Worm (Caenorhabditis elegans) whole organism, mixed stage, embryonic: Measurements from ENCODE around the gene etc-1.
A peak's percentile ranks its signal among the peaks of the same experiment; 100 is the strongest.

Experiments
- M03D4.4 ChIP-seq: sonication (generic microtip); optimal IDR thresholded peaks from 2 replicates; lab custom pipeline; 2017; ENCODE audit warnings: mild to moderate bottlenecking, missing genetic modification characterization, missing compliant biosample characterization
- bed-3 ChIP-seq: fragments of 200-800 bp; sonication (Bioruptor generic); optimal IDR thresholded peaks from 3 replicates; lab custom pipeline; 2018; ENCODE audit warnings: mild to moderate bottlenecking, missing genetic modification characterization, moderate library complexity, missing compliant biosample characterization
- blmp-1 ChIP-seq: fragments of 150-350 bp; optimal IDR thresholded peaks from 2 replicates; lab custom pipeline; 2014; ENCODE audit warnings: missing biosample characterization, missing genetic modification characterization
- ceh-39 ChIP-seq: fragments of 150-350 bp; optimal IDR thresholded peaks from 2 replicates; lab custom pipeline; 2014; ENCODE audit warnings: missing biosample characterization, missing genetic modification characterization
- ceh-43 ChIP-seq: fragments of 200-800 bp; sonication (Bioruptor generic); optimal IDR thresholded peaks from 2 replicates; lab custom pipeline; 2018; ENCODE audit warnings: mild to moderate bottlenecking, missing genetic modification characterization, moderate library complexity, missing compliant biosample characterization
- ceh-83 ChIP-seq: fragments of 200-800 bp; sonication (Bioruptor generic); optimal IDR thresholded peaks from 2 replicates; lab custom pipeline; 2018; ENCODE audit warnings: mild to moderate bottlenecking, missing genetic modification characterization, missing compliant biosample characterization
- ces-1 ChIP-seq: fragments of 150-350 bp; optimal IDR thresholded peaks from 2 replicates; lab custom pipeline; 2014; ENCODE audit warnings: missing biosample characterization, missing genetic modification reagents, missing genetic modification characterization
- cnd-1 ChIP-seq: fragments of 200-800 bp; sonication (Bioruptor generic); optimal IDR thresholded peaks from 2 replicates; lab custom pipeline; 2018; ENCODE audit warnings: mild to moderate bottlenecking, missing genetic modification characterization, missing compliant biosample characterization
- drap-1 ChIP-seq: fragments of 200-800 bp; sonication (Bioruptor generic); optimal IDR thresholded peaks from 3 replicates; lab custom pipeline; 2018; ENCODE audit warnings: mild to moderate bottlenecking, missing genetic modification characterization, missing compliant biosample characterization
- elt-1 ChIP-seq: sonication (generic microtip); optimal IDR thresholded peaks from 2 replicates; lab custom pipeline; 2017; ENCODE audit warnings: missing genetic modification characterization, mild to moderate bottlenecking, missing compliant biosample characterization, antibody characterized with exemption, moderate library complexity, borderline replicate concordance; ENCODE audit not compliant: insufficient read depth
- elt-3 ChIP-seq: fragments of 150-350 bp; optimal IDR thresholded peaks from 2 replicates; lab custom pipeline; 2014; ENCODE audit warnings: missing biosample characterization, missing genetic modification characterization
- flh-1 ChIP-seq: fragments of 200-800 bp; sonication (Bioruptor generic); optimal IDR thresholded peaks from 2 replicates; lab custom pipeline; 2018; ENCODE audit warnings: mild to moderate bottlenecking, missing genetic modification characterization, moderate library complexity, missing compliant biosample characterization
- ham-2 ChIP-seq: fragments of 200-800 bp; sonication (Bioruptor generic); optimal IDR thresholded peaks from 2 replicates; lab custom pipeline; 2018; ENCODE audit warnings: mild to moderate bottlenecking, missing genetic modification characterization, missing compliant biosample characterization
- hlh-1 ChIP-seq: fragments of 150-350 bp; optimal IDR thresholded peaks from 2 replicates; lab custom pipeline; 2014; ENCODE audit warnings: missing biosample characterization, missing genetic modification reagents, missing genetic modification characterization
- lin-13 ChIP-seq: fragments of 150-350 bp; optimal IDR thresholded peaks from 2 replicates; lab custom pipeline; 2014; ENCODE audit warnings: missing biosample characterization, missing genetic modification characterization
- lin-32 ChIP-seq: fragments of 200-800 bp; sonication (Bioruptor generic); optimal IDR thresholded peaks from 2 replicates; lab custom pipeline; 2018; ENCODE audit warnings: mild to moderate bottlenecking, missing genetic modification characterization, missing compliant biosample characterization
- lsy-2 ChIP-seq: fragments of 150-350 bp; optimal IDR thresholded peaks from 2 replicates; lab custom pipeline; 2014; ENCODE audit warnings: missing biosample characterization, missing genetic modification characterization
- mab-5 ChIP-seq: fragments of 150-350 bp; optimal IDR thresholded peaks from 2 replicates; lab custom pipeline; 2014; ENCODE audit warnings: missing biosample characterization, missing genetic modification characterization
- mep-1 ChIP-seq: fragments of 150-350 bp; optimal IDR thresholded peaks from 2 replicates; lab custom pipeline; 2017; ENCODE audit warnings: missing biosample characterization, missing genetic modification reagents, missing genetic modification characterization, inconsistent platforms
- mls-2 ChIP-seq: sonication (generic microtip); optimal IDR thresholded peaks from 2 replicates; lab custom pipeline; 2016; ENCODE audit warnings: mild to moderate bottlenecking, missing genetic modification characterization, moderate library complexity, missing compliant biosample characterization
- nhr-12 ChIP-seq: fragments of 150-350 bp; optimal IDR thresholded peaks from 2 replicates; lab custom pipeline; 2014; ENCODE audit warnings: missing biosample characterization, missing genetic modification characterization
- nhr-2 ChIP-seq: fragments of 150-350 bp; optimal IDR thresholded peaks from 2 replicates; lab custom pipeline; 2014; ENCODE audit warnings: missing biosample characterization, missing genetic modification characterization
- nhr-237 ChIP-seq: fragments of 150-350 bp; optimal IDR thresholded peaks from 2 replicates; lab custom pipeline; 2014; ENCODE audit warnings: missing biosample characterization, missing genetic modification characterization
- nhr-28 ChIP-seq: fragments of 150-350 bp; optimal IDR thresholded peaks from 2 replicates; lab custom pipeline; 2014; ENCODE audit warnings: missing biosample characterization, missing genetic modification characterization
- nhr-76 ChIP-seq: sonication (generic microtip); optimal IDR thresholded peaks from 2 replicates; lab custom pipeline; 2017; ENCODE audit warnings: missing biosample characterization, missing genetic modification characterization
- pha-4 ChIP-seq: fragments of 150-350 bp; optimal IDR thresholded peaks from 2 replicates; lab custom pipeline; 2018; ENCODE audit warnings: missing biosample characterization, missing genetic modification reagents, missing genetic modification characterization
- sem-2 ChIP-seq: fragments of 200-800 bp; sonication (Bioruptor generic); optimal IDR thresholded peaks from 2 replicates; lab custom pipeline; 2018; ENCODE audit warnings: mild to moderate bottlenecking, missing genetic modification characterization, missing compliant biosample characterization
- snpc-4 ChIP-seq: fragments of 150-350 bp; optimal IDR thresholded peaks from 2 replicates; lab custom pipeline; 2014; ENCODE audit warnings: missing biosample characterization, missing genetic modification characterization
- sptf-1 ChIP-seq: sonication (generic microtip); optimal IDR thresholded peaks from 2 replicates; lab custom pipeline; 2017; ENCODE audit warnings: mild to moderate bottlenecking, missing genetic modification characterization, moderate library complexity, missing compliant biosample characterization
- tbx-8 ChIP-seq: fragments of 200-800 bp; sonication (Bioruptor generic); optimal IDR thresholded peaks from 2 replicates; lab custom pipeline; 2018; ENCODE audit warnings: mild to moderate bottlenecking, missing genetic modification characterization, moderate library complexity, missing compliant biosample characterization
- unc-120 ChIP-seq: sonication (generic microtip); optimal IDR thresholded peaks from 2 replicates; lab custom pipeline; 2017; ENCODE audit warnings: missing genetic modification characterization, missing compliant biosample characterization; ENCODE audit not compliant: poor library complexity, severe bottlenecking
- unc-39 ChIP-seq: fragments of 150-350 bp; optimal IDR thresholded peaks from 2 replicates; lab custom pipeline; 2014; ENCODE audit warnings: missing biosample characterization, missing genetic modification characterization
- unc-62 ChIP-seq: fragments of 150-350 bp; optimal IDR thresholded peaks from 2 replicates; lab custom pipeline; 2014; ENCODE audit warnings: missing biosample characterization, missing genetic modification reagents, missing genetic modification characterization
- zip-8 ChIP-seq: fragments of 150-350 bp; optimal IDR thresholded peaks from 2 replicates; lab custom pipeline; 2014; ENCODE audit warnings: missing biosample characterization, missing genetic modification characterization
- ztf-11 ChIP-seq: fragments of 150-350 bp; optimal IDR thresholded peaks from 2 replicates; lab custom pipeline; 2014; ENCODE audit warnings: missing biosample characterization, missing genetic modification characterization

etc-1 gene

DNA sequence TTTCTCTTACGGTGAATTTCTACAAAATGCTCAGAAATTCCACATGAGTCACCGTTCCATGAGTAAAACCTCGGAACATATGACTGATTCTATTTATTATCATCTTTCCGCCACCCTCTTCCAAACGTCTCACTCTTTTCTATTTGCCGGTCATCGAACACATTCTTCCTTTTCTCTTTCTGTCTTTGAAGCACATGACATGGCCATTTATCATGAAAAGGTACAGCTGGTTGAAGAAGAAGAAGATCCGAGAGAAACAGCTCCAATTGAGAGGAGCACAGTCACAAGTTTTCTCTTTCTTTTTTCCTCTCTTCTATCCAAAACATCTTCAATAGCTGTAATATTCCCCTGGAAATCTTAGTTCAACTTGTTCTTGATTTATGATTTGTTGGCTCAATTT, 42.4 kb downstream of the etc-1 start, which contains the start of gene cup-16:
cup-16 (plus strand) TSS at position 132 of the 400 bp plus-strand sequence.
- TF ChIP-seq unc-62 (GFP tag; lab: Kevin White, UChicago): peak; percentile 20
- TF ChIP-seq ces-1 (GFP tag; lab: Kevin White, UChicago): no peak
- peak; percentile 3 for TF ChIP-seq unc-120 (tag; lab: Kevin White, UChicago)
- TF ChIP-seq bed-3 (GFP tag; lab: Kevin White, UChicago): no peak
- TF ChIP-seq hlh-1 (tag; lab: Kevin White, UChicago): peak; percentile 35
- no peak for TF ChIP-seq nhr-12 (tag; lab: Kevin White, UChicago)

ce11 chrII:8710317-8710716, 45.7 kb downstream of the etc-1 start, which contains the start of gene srg-15:
srg-15 (minus strand) TSS chrII:8710417.
- TF ChIP-seq lin-13 (tag; lab: Kevin White, UChicago) (no peak), zip-8 (tag; lab: Kevin White, UChicago) (no peak), pha-4 (tag; lab: Kevin White, UChicago) (no peak), ceh-83 (GFP tag; lab: Kevin White, UChicago) (no peak), ceh-43 (GFP tag; lab: Kevin White, UChicago) (no peak), drap-1 (GFP tag; lab: Kevin White, UChicago) (no peak), nhr-28 (tag; lab: Kevin White, UChicago) (no peak), cnd-1 (no peak), flh-1 (GFP tag; lab: Kevin White, UChicago) (no peak), mep-1 (tag; lab: Kevin White, UChicago) (no peak)

DNA sequence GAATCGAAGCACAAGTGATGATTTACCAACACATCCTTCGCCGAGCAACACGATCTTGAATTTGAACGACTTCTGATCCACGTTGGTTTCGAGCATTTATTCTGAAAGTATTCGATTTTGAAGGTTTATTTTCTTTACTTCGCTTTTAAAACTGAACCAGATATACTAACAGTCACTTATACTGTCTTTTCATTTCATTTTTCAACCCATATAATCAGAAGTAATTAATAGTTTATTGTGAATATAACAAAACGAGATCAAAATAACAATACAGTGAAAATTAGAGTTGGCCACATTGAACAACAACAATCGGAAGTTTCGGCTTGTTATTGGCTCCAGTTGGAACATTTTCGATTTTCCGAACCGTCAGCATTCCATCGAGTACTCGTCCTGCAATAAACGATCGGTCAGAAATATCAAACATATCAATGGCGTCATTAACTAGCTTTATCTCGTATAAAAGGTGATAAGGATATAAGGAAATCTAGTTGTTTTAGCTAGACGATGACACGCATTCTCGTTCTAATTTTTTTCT, 50.3 kb downstream of the etc-1 start, which contains the start of the genes rab-21 and T01B7.13:
rab-21 (minus strand) TSS at position 101 of the 535 bp plus-strand sequence.
T01B7.13 (plus strand) TSS at position 485 of the 535 bp plus-strand sequence.
- TF ChIP-seq snpc-4 (tag; lab: Kevin White, UChicago): no peak
- no peak for TF ChIP-seq mls-2
- TF ChIP-seq M03D4.4 (tag; lab: Kevin White, UChicago): no peak
- no peak for TF ChIP-seq elt-1 (tag; lab: Kevin White, UChicago)
- no peak for TF ChIP-seq sem-2 (GFP tag; lab: Kevin White, UChicago)
- no peak for TF ChIP-seq nhr-28 (tag; lab: Kevin White, UChicago)
- TF ChIP-seq cnd-1: no peak
- no peak for TF ChIP-seq lsy-2 (tag; lab: Kevin White, UChicago)
- no peak for TF ChIP-seq unc-39 (tag; lab: Kevin White, UChicago)
- TF ChIP-seq mab-5 (tag; lab: Kevin White, UChicago): no peak
- no peak for TF ChIP-seq ceh-83 (GFP tag; lab: Kevin White, UChicago)
- TF ChIP-seq nhr-12 (tag; lab: Kevin White, UChicago): no peak
- TF ChIP-seq zip-8 (tag; lab: Kevin White, UChicago): no peak

ce11 chrII:8716231-8716878, 51.7 kb downstream of the etc-1 start, which contains the start of the genes cyn-11 and T01B7.5:
cyn-11 (minus strand) TSS chrII:8716281.
T01B7.5 (plus strand) TSS chrII:8716828.
- TF ChIP-seq mab-5 (tag; lab: Kevin White, UChicago) (no peak), drap-1 (GFP tag; lab: Kevin White, UChicago) (no peak), lin-32 (GFP tag; lab: Kevin White, UChicago) (no peak), ceh-39 (tag; lab: Kevin White, UChicago) (no peak), unc-62 (GFP tag; lab: Kevin White, UChicago) (no peak), bed-3 (GFP tag; lab: Kevin White, UChicago) (no peak), tbx-8 (GFP tag; lab: Kevin White, UChicago) (no peak), nhr-76 (tag; lab: Kevin White, UChicago) (no peak), mep-1 (tag; lab: Kevin White, UChicago) (peak; percentile 81), nhr-237 (no peak), blmp-1 (tag; lab: Kevin White, UChicago) (no peak), sem-2 (GFP tag; lab: Kevin White, UChicago) (no peak), M03D4.4 (tag; lab: Kevin White, UChicago) (peak; percentile 43), ceh-83 (GFP tag; lab: Kevin White, UChicago) (no peak), pha-4 (tag; lab: Kevin White, UChicago) (no peak), elt-3 (tag; lab: Kevin White, UChicago) (no peak), zip-8 (tag; lab: Kevin White, UChicago) (no peak), unc-39 (tag; lab: Kevin White, UChicago) (no peak), ces-1 (GFP tag; lab: Kevin White, UChicago) (peak; percentile 62), mls-2 (no peak), ceh-43 (GFP tag; lab: Kevin White, UChicago) (peak; percentile 48), unc-120 (tag; lab: Kevin White, UChicago) (peak; percentile 34), nhr-2 (tag; lab: Kevin White, UChicago) (no peak), snpc-4 (tag; lab: Kevin White, UChicago) (no peak), sptf-1 (tag; lab: Kevin White, UChicago) (no peak), cnd-1 (peak; percentile 31), elt-1 (tag; lab: Kevin White, UChicago) (peak; percentile 47), lsy-2 (tag; lab: Kevin White, UChicago) (peak; percentile 49), nhr-12 (tag; lab: Kevin White, UChicago) (no peak), ztf-11 (tag; lab: Kevin White, UChicago) (no peak), ham-2 (GFP tag; lab: Kevin White, UChicago) (peak; percentile 34), hlh-1 (tag; lab: Kevin White, UChicago) (peak; percentile 17)
